Fruit fly (Drosophila melanogaster): ENCODE data around the gene Marf.

The Marf gene

dm6 chrX:6375636-6376035 is 9.9 kb downstream of the Marf start (continued):
- TF ChIP-seq CG8359 (GFP tag; optimal IDR thresholded peaks at IDR 0.05; ENCODE audit: borderline replicate concordance) (no peak), eve (GFP tag; optimal IDR thresholded peaks at IDR 0.05) (no peak), Pdp1 (GFP tag; optimal IDR thresholded peaks at IDR 0.05) (peak; percentile 6 to 26), fd3F (GFP tag; optimal IDR thresholded peaks at IDR 0.05) (no peak), Ptx1 (GFP tag; IDR thresholded peaks at IDR 0.05) (peak; percentile 57), Antp (GFP tag; optimal IDR thresholded peaks at IDR 0.05) (peak; percentile 30), luna (GFP tag; optimal IDR thresholded peaks at IDR 0.05) (no peak), HLHmδ (GFP tag; optimal IDR thresholded peaks at IDR 0.05) (no peak), crp (GFP tag; optimal IDR thresholded peaks at IDR 0.05) (no peak), phol (tag; optimal IDR thresholded peaks at IDR 0.05) (peak; percentile 40), CG10267 (tag; optimal IDR thresholded peaks at IDR 0.05) (peak; percentile 8), slbo (GFP tag; IDR thresholded peaks at IDR 0.05) (peak; percentile 68), hb (GFP tag; IDR thresholded peaks at IDR 0.05; ENCODE audit: partially characterized antibody) (no peak), psq (GFP tag; optimal IDR thresholded peaks at IDR 0.05) (no peak), Atf6 (GFP tag; IDR thresholded peaks at IDR 0.05) (peak; percentile 48; the same call in 1 of the 2 replicates), ERR (GFP tag; optimal IDR thresholded peaks at IDR 0.05) (no peak), usp (GFP tag; optimal IDR thresholded peaks at IDR 0.05) (no peak), E2f2 (GFP tag; IDR thresholded peaks at IDR 0.05) (no peak), CG31388 (GFP tag; optimal IDR thresholded peaks at IDR 0.05) (no peak), ems (GFP tag; optimal IDR thresholded peaks at IDR 0.05) (peak; percentile 10), sug (tag; optimal IDR thresholded peaks at IDR 0.05) (no peak), Chrac-16 (GFP tag; optimal IDR thresholded peaks at IDR 0.05) (no peak), Atf-2 (GFP tag; optimal IDR thresholded peaks at IDR 0.05) (no peak), seq (GFP tag; IDR thresholded peaks at IDR 0.05) (peak; percentile 15; the same call in 1 of the 2 replicates), pfk (GFP tag; optimal IDR thresholded peaks at IDR 0.05) (no peak), CG14860 (GFP tag; IDR thresholded peaks at IDR 0.05; ENCODE audit: partially characterized antibody) (no peak), CG31365 (tag; optimal IDR thresholded peaks at IDR 0.05) (no peak), CG4404 (GFP tag; IDR thresholded peaks at IDR 0.05) (no peak), gce (GFP tag; IDR thresholded peaks at IDR 0.05) (no peak), ssp (GFP tag; IDR thresholded peaks at IDR 0.05) (no peak), CG14965 (GFP tag; optimal IDR thresholded peaks at IDR 0.05; ENCODE audit: borderline replicate concordance) (no peak), zen2 (GFP tag; IDR thresholded peaks at IDR 0.05; ENCODE audit: partially characterized antibody) (no peak), dpn (GFP tag; optimal IDR thresholded peaks at IDR 0.05) (peak; percentile 32 to 48), CG10462 (GFP tag; optimal IDR thresholded peaks at IDR 0.05) (no peak), CG5953 (GFP tag; IDR thresholded peaks at IDR 0.05) (no peak), maf-S (GFP tag; optimal IDR thresholded peaks at IDR 0.05) (no peak), cwo (GFP tag; optimal IDR thresholded peaks at IDR 0.05) (peak; percentile 61), CG14667 (GFP tag; IDR thresholded peaks at IDR 0.05) (no peak), ken (GFP tag; IDR thresholded peaks at IDR 0.05) (no peak), CG6683 (GFP tag; optimal IDR thresholded peaks at IDR 0.05) (no peak), CG16815 (GFP tag; optimal IDR thresholded peaks at IDR 0.05) (no peak), ap (GFP tag; IDR thresholded peaks at IDR 0.05) (0 out of 2 replicates have a peak, but pooled peaks have one; percentile 3), Hand (GFP tag; optimal IDR thresholded peaks at IDR 0.05) (peak; percentile 47), CG10654 (GFP tag; optimal IDR thresholded peaks at IDR 0.05) (no peak), scrt (GFP tag; optimal IDR thresholded peaks at IDR 0.05) (peak; percentile 53), unc-4 (GFP tag; IDR thresholded peaks at IDR 0.05; ENCODE audit: partially characterized antibody) (no peak), Ssrp (tag; optimal IDR thresholded peaks at IDR 0.05) (peak; percentile 30), MTF-1 (GFP tag; optimal IDR thresholded peaks at IDR 0.05; ENCODE audit: borderline replicate concordance) (no peak), klu (GFP tag; IDR thresholded peaks at IDR 0.05) (0 out of 2 replicates have a peak, but pooled peaks have one; percentile 17), pb (GFP tag; optimal IDR thresholded peaks at IDR 0.05) (peak; percentile 14), toy (GFP tag; IDR thresholded peaks at IDR 0.05) (no peak)

Measured in whole organism, embryonic.